Worm (Caenorhabditis elegans): ENCODE results near the gene W09H1.1.
A peak's percentile ranks its signal among the peaks of the same experiment; 100 is the strongest.

Gene W09H1.1

ce11 chrII:13199674-13200215, 18.4 kb upstream of the W09H1.1 start, which contains the start of gene btf-1 (continued):
- TF ChIP-seq egl-27 (tag; optimal IDR thresholded peaks at IDR 0.05) (peak in 1 of 2 experiments; percentile 12), lin-13 (GFP tag; optimal IDR thresholded peaks at IDR 0.05) (peak; percentile 9), hlh-4 (tag; optimal IDR thresholded peaks at IDR 0.05) (peak; percentile 69), nhr-90 (tag; optimal IDR thresholded peaks at IDR 0.05; ENCODE audit: poor library complexity) (peak; percentile 94), sptf-1 (tag; optimal IDR thresholded peaks at IDR 0.05) (no peak), nhr-76 (tag; optimal IDR thresholded peaks at IDR 0.05) (no peak), nhr-85 (tag) (peak; percentile 97), ztf-11 (tag; optimal IDR thresholded peaks at IDR 0.05) (peak in 1 of 2 experiments; percentile 85), C16A3.4 (tag; optimal IDR thresholded peaks at IDR 0.05) (peak; percentile 83), aha-1 (tag; optimal IDR thresholded peaks at IDR 0.05) (peak; percentile 23), alr-1 (tag; optimal IDR thresholded peaks at IDR 0.05; ENCODE audit: borderline replicate concordance) (no peak), blmp-1 (tag; optimal IDR thresholded peaks at IDR 0.05) (peak; percentile 34), ceh-82 (tag; optimal IDR thresholded peaks at IDR 0.05) (peak; percentile 6 to 56 (median 32)), nhr-237 (tag; optimal IDR thresholded peaks at IDR 0.05) (peak; percentile 50), C34B4.2 (tag; optimal IDR thresholded peaks at IDR 0.05) (no peak), nhr-71 (tag; optimal IDR thresholded peaks at IDR 0.05) (peak; percentile 93), sup-37 (GFP tag; optimal IDR thresholded peaks at IDR 0.05) (peak; percentile 71), mep-1 (tag; optimal IDR thresholded peaks at IDR 0.05) (peak; percentile 84), lin-14 (GFP tag; optimal IDR thresholded peaks at IDR 0.05) (peak; percentile 88), lin-15B (tag; optimal IDR thresholded peaks at IDR 0.05) (peak; percentile 59), rnt-1 (tag; optimal IDR thresholded peaks at IDR 0.05) (peak; percentile 88), Y116A8C.19 (tag; optimal IDR thresholded peaks at IDR 0.05; ENCODE audit: borderline replicate concordance) (peak; percentile 55), ama-1 (optimal IDR thresholded peaks at IDR 0.05) (peak; percentile 86), xbp-1 (tag; optimal IDR thresholded peaks at IDR 0.05) (peak; percentile 86), isw-1 (GFP tag; IDR thresholded peaks at IDR 0.05) (peak; percentile 87), fkh-10 (GFP tag; optimal IDR thresholded peaks at IDR 0.05) (no peak), mdl-1 (tag; optimal IDR thresholded peaks at IDR 0.05) (peak in 1 of 2 experiments; percentile 28), unc-30 (tag; optimal IDR thresholded peaks at IDR 0.05) (no peak), snpc-4 (tag; optimal IDR thresholded peaks at IDR 0.05) (peak; percentile 64), fos-1 (tag; optimal IDR thresholded peaks at IDR 0.05) (peak; percentile 73), ztf-4 (tag; optimal IDR thresholded peaks at IDR 0.05) (peak; percentile 13), lin-39 (tag; optimal IDR thresholded peaks at IDR 0.05) (peak; percentile 60), hlh-17 (GFP tag; optimal IDR thresholded peaks at IDR 0.05; ENCODE audit: borderline replicate concordance) (no peak), snu-23 (GFP tag; optimal IDR thresholded peaks at IDR 0.05) (peak; percentile 85), skn-1 (tag; optimal IDR thresholded peaks at IDR 0.05) (peak; percentile 28), efl-3 (GFP tag; optimal IDR thresholded peaks at IDR 0.05) (peak; percentile 52), unc-98 (GFP tag; IDR thresholded peaks at IDR 0.05) (peak; percentile 87), nhr-12 (tag; optimal IDR thresholded peaks at IDR 0.05) (no peak), ceh-90 (tag; optimal IDR thresholded peaks at IDR 0.05) (peak; percentile 79), tbx-2 (tag; optimal IDR thresholded peaks at IDR 0.05) (peak; percentile 90), lsy-2 (tag; optimal IDR thresholded peaks at IDR 0.05) (peak; percentile 74 to 84), sox-4 (tag; optimal IDR thresholded peaks at IDR 0.05) (peak; percentile 84), hpl-2 (GFP tag; optimal IDR thresholded peaks at IDR 0.05) (peak; percentile 45), pqm-1 (tag; optimal IDR thresholded peaks at IDR 0.05) (no peak), ceh-88 (GFP tag; IDR thresholded peaks at IDR 0.05) (peak; percentile 86), unc-62 (GFP tag; optimal IDR thresholded peaks at IDR 0.05) (no peak), fkh-8 (tag; optimal IDR thresholded peaks at IDR 0.05) (peak; percentile 94), ces-1 (GFP tag; optimal IDR thresholded peaks at IDR 0.05) (no peak), lin-35 (GFP tag; optimal IDR thresholded peaks at IDR 0.05) (peak; percentile 95 to 97), swsn-7 (tag; optimal IDR thresholded peaks at IDR 0.05) (peak; percentile 83), elt-3 (tag; optimal IDR thresholded peaks at IDR 0.05) (peak in 2 of 6 experiments; percentile 49 to 74), aly-2 (tag; optimal IDR thresholded peaks at IDR 0.05) (peak; percentile 52), nhr-28 (tag; optimal IDR thresholded peaks at IDR 0.05) (no peak)
